Fruit fly (Drosophila melanogaster) whole organism, wandering third instar larva: ENCODE data around the gene Lgr4.

Source experiments
- Abd-B ChIP-seq: fragments of >200 bp; optimal IDR thresholded peaks from 2 replicates; lab custom pipeline; 2017; ENCODE audit warnings: missing biosample characterization, missing genetic modification characterization
- CG32264 ChIP-seq: fragments of 200-800 bp; sonication (Bioruptor generic); optimal IDR thresholded peaks from 2 replicates; lab custom pipeline; 2016; ENCODE audit warnings: missing biosample characterization, missing genetic modification characterization
- CG9705 ChIP-seq: fragments of 200-800 bp; sonication (Bioruptor generic); optimal IDR thresholded peaks from 2 replicates; lab custom pipeline; 2018; ENCODE audit warnings: missing biosample characterization, mild to moderate bottlenecking, missing genetic modification characterization
- CrebA ChIP-seq: fragments of 200-800 bp; sonication (Bioruptor generic); optimal IDR thresholded peaks from 2 replicates; lab custom pipeline; 2016; ENCODE audit warnings: missing biosample characterization, mild to moderate bottlenecking, missing genetic modification characterization, borderline replicate concordance
- Dfd ChIP-seq: fragments of >200 bp; optimal IDR thresholded peaks from 2 replicates; lab custom pipeline; 2017; ENCODE audit warnings: missing biosample characterization, missing genetic modification characterization
- Dif ChIP-seq: fragments of 200-275, 200-300 bp; sonication (Bioruptor generic); optimal IDR thresholded peaks from 2 replicates; lab custom pipeline; 2018; ENCODE audit warnings: missing biosample characterization, missing genetic modification characterization; ENCODE audit not compliant: partially characterized antibody
- HLH106 ChIP-seq: fragments of 200-800 bp; optimal IDR thresholded peaks from 3 replicates; lab custom pipeline; 2019; ENCODE audit warnings: missing biosample characterization, mild to moderate bottlenecking, missing genetic modification characterization, moderate library complexity
- Hr78 ChIP-seq: fragments of >200 bp; optimal IDR thresholded peaks from 2 replicates; lab custom pipeline; 2017; ENCODE audit warnings: missing biosample characterization, missing genetic modification characterization
- Hr83 ChIP-seq: fragments of 200-300 bp; sonication (Bioruptor generic); optimal IDR thresholded peaks from 2 replicates; lab custom pipeline; 2016; ENCODE audit warnings: missing biosample characterization, mild to moderate bottlenecking, missing genetic modification characterization, moderate library complexity; ENCODE audit not compliant: poor library complexity, severe bottlenecking
- Jra ChIP-seq: sonication (Bioruptor generic); optimal IDR thresholded peaks from 2 replicates; lab custom pipeline; 2016; ENCODE audit warnings: missing biosample characterization, missing genetic modification characterization
- Mio ChIP-seq: sonication (Bioruptor generic); optimal IDR thresholded peaks from 2 replicates; lab custom pipeline; 2016; ENCODE audit warnings: missing biosample characterization, missing genetic modification characterization
- Myc ChIP-seq: fragments of >200 bp; optimal IDR thresholded peaks from 2 replicates; lab custom pipeline; 2017
- OdsH ChIP-seq: fragments of 200-800 bp; sonication (Bioruptor generic); optimal IDR thresholded peaks from 2 replicates; lab custom pipeline; 2016; ENCODE audit warnings: missing biosample characterization, mild to moderate bottlenecking, missing genetic modification characterization
- Rel ChIP-seq, 2 experiments: fragments of 200-800 bp; sonication (Bioruptor generic) in 1 of 2; optimal IDR thresholded peaks; 2 replicates in 1 of 2; 3 replicates in 1 of 2; lab custom pipeline; 2016 to 2019; ENCODE audit warnings: mild to moderate bottlenecking in 2 of 2, missing biosample characterization in 2 of 2, missing genetic modification characterization in 2 of 2, moderate library complexity in 1 of 2
- br ChIP-seq: fragments of 200-800 bp; sonication (Bioruptor generic); optimal IDR thresholded peaks from 2 replicates; lab custom pipeline; 2016; ENCODE audit warnings: missing biosample characterization, missing genetic modification characterization
- dmrt93B ChIP-seq: fragments of 200-800 bp; sonication (Bioruptor generic); optimal IDR thresholded peaks from 2 replicates; lab custom pipeline; 2018; ENCODE audit warnings: missing biosample characterization, mild to moderate bottlenecking, missing genetic modification characterization
- dsf ChIP-seq: sonication (Bioruptor generic); optimal IDR thresholded peaks from 2 replicates; lab custom pipeline; 2016; ENCODE audit warnings: missing biosample characterization, missing genetic modification characterization, borderline replicate concordance
- ey ChIP-seq: fragments of 200-800 bp; sonication (Bioruptor generic); optimal IDR thresholded peaks from 2 replicates; lab custom pipeline; 2016; ENCODE audit warnings: missing biosample characterization, missing genetic modification characterization
- foxo ChIP-seq, 2 experiments: fragments of 200-800 bp; sonication (Bioruptor generic); optimal IDR thresholded peaks; 2 replicates in 1 of 2; 3 replicates in 1 of 2; lab custom pipeline; 2016 to 2017; ENCODE audit warnings: missing biosample characterization in 2 of 2, missing genetic modification characterization in 2 of 2
- fru ChIP-seq: fragments of 200-800 bp; sonication (Bioruptor generic); optimal IDR thresholded peaks from 3 replicates; lab custom pipeline; 2016; ENCODE audit warnings: missing biosample characterization, mild to moderate bottlenecking, missing genetic modification characterization
- h ChIP-seq: fragments of 200-800 bp; sonication (Bioruptor generic); optimal IDR thresholded peaks from 3 replicates; lab custom pipeline; 2016; ENCODE audit warnings: missing biosample characterization, mild to moderate bottlenecking, missing genetic modification characterization
- jim ChIP-seq: fragments of 175-275, 200-325 bp; sonication (Bioruptor generic); optimal IDR thresholded peaks from 2 replicates; lab custom pipeline; 2016; ENCODE audit warnings: missing biosample characterization, mild to moderate bottlenecking, missing genetic modification characterization
- pan ChIP-seq: fragments of >200 bp; optimal IDR thresholded peaks from 2 replicates; lab custom pipeline; 2017
- psq ChIP-seq: fragments of 200-800 bp; sonication (Bioruptor generic); optimal IDR thresholded peaks from 3 replicates; lab custom pipeline; 2017; ENCODE audit warnings: missing biosample characterization, mild to moderate bottlenecking, missing genetic modification characterization, moderate library complexity
- rgr ChIP-seq: fragments of 200-800 bp; sonication (Bioruptor generic); optimal IDR thresholded peaks from 3 replicates; lab custom pipeline; 2016; ENCODE audit warnings: missing biosample characterization, mild to moderate bottlenecking, missing genetic modification characterization
- sage ChIP-seq: fragments of 200-800 bp; sonication (Bioruptor generic); optimal IDR thresholded peaks from 2 replicates; lab custom pipeline; 2016; ENCODE audit warnings: missing biosample characterization, mild to moderate bottlenecking, missing genetic modification characterization
- sv ChIP-seq: fragments of 200-800 bp; sonication (Bioruptor generic); optimal IDR thresholded peaks from 3 replicates; lab custom pipeline; 2016; ENCODE audit warnings: missing biosample characterization, missing genetic modification characterization
- tai ChIP-seq: sonication (Bioruptor generic); optimal IDR thresholded peaks from 2 replicates; lab custom pipeline; 2016; ENCODE audit warnings: missing biosample characterization, missing genetic modification characterization
- usp ChIP-seq: fragments of >200 bp; optimal IDR thresholded peaks from 2 replicates; lab custom pipeline; 2017; ENCODE audit warnings: missing biosample characterization, missing genetic modification characterization
- woc ChIP-seq: sonication (Bioruptor generic); optimal IDR thresholded peaks from 2 replicates; lab custom pipeline; 2016; ENCODE audit warnings: missing biosample characterization, mild to moderate bottlenecking, missing genetic modification characterization

Lgr4 gene

DNA sequence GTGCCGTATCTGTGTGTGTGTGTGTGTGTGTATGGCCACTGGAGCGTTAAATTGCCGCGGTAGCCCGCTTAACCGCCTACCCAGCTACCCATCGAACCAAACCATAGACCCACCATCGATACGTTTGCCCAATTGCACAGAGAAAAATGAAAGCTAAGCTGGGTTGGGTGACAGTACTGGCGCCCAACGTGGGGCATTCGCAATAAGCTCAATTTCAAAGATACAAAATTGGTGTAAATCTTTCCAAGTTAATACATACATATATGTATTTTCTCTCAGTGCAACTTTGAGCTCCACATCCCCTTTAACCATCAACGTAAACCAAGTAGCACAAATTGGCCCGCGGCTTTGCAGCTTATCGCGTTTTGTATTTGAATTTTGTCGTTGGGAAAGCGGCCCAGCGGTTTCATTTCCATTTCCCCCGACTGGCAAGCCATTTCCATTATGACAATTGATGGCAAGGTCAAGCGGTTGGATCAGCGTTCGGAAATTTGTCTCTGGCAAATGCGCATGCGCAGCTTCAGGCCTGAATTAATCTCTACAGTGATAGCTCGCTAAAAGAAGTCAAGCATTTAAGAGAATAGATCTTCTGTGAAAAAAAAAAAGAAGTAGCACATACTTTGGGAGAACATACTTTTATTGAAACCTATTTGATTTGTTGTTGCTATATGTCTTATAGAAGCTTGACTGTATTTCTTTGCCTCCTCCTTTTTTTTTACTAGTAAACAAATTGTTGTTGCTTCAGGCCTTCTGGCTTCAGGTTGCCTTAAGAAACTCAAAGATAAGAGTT, 43.6 kb upstream of the Lgr4 start:
- TF ChIP-seq Mio (GFP tag; lab: Kevin White, UChicago) (no peak), sv (GFP tag; lab: Kevin White, UChicago) (peak; percentile 78), foxo (GFP tag; optimal IDR thresholded peaks at IDR 0.05; lab: Kevin White, UChicago) (peak in 1 of 2 experiments; percentile 23)

dm6 chrX:13230974-13231373, 42.0 kb upstream of the Lgr4 start:
- TF ChIP-seq sage (GFP tag; lab: Kevin White, UChicago): no peak
- no peak for TF ChIP-seq Hr78 (GFP tag; lab: Kevin White, UChicago)
- no peak for TF ChIP-seq dmrt93B (GFP tag; lab: Kevin White, UChicago)
- TF ChIP-seq foxo (GFP tag; optimal IDR thresholded peaks at IDR 0.05; lab: Kevin White, UChicago): no peak
- TF ChIP-seq CG32264: no peak
- no peak for TF ChIP-seq CG9705 (GFP tag; lab: Kevin White, UChicago)
- TF ChIP-seq pan (lab: Kevin White, UChicago): no peak
- no peak for TF ChIP-seq br (GFP tag; lab: Kevin White, UChicago)
- no peak for TF ChIP-seq tai (GFP tag; lab: Kevin White, UChicago)
- no peak for TF ChIP-seq Jra (GFP tag; lab: Kevin White, UChicago)
- no peak for TF ChIP-seq rgr (GFP tag; lab: Kevin White, UChicago)
- no peak for TF ChIP-seq ey (GFP tag; lab: Kevin White, UChicago)
- no peak for TF ChIP-seq Mio (GFP tag; lab: Kevin White, UChicago)

DNA sequence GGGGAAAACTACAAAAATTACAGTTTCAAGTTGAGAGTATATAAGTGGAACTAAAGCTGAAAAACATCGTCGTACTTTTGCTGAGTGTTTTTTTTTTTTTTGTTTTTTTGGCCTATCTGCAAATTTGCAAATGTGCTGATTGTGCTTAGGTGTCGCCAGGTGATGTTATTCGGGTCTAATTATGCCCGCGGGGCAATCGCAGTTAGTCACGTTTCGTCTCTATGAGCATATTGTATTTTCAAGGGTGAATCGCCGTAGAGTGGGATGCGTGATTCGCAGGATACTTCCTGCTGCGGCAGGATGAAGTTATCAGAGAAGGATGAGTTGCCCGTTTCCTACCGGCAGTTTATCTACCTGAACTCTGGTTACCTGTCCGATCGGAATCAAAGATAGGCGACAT, 40.9 kb upstream of the Lgr4 start:
- TF ChIP-seq CG32264: no peak
- TF ChIP-seq rgr (GFP tag; lab: Kevin White, UChicago): no peak
- no peak for TF ChIP-seq usp (GFP tag; lab: Kevin White, UChicago)
- TF ChIP-seq jim (GFP tag; lab: Kevin White, UChicago): no peak
- TF ChIP-seq Abd-B: no peak
- TF ChIP-seq dsf (GFP tag; lab: Kevin White, UChicago): no peak
- TF ChIP-seq OdsH (GFP tag; lab: Kevin White, UChicago): no peak
- TF ChIP-seq Dfd (GFP tag; lab: Kevin White, UChicago): no peak
- no peak for TF ChIP-seq Jra (GFP tag; lab: Kevin White, UChicago)
- TF ChIP-seq Myc (lab: Kevin White, UChicago): no peak

- peak; percentile 8 for TF ChIP-seq fru (GFP tag; lab: Kevin White, UChicago)
- no peak for TF ChIP-seq CG9705 (GFP tag; lab: Kevin White, UChicago)
- TF ChIP-seq br (GFP tag; lab: Kevin White, UChicago): peak; percentile 0
- no peak for TF ChIP-seq Hr78 (GFP tag; lab: Kevin White, UChicago)
- TF ChIP-seq OdsH (GFP tag; lab: Kevin White, UChicago): peak; percentile 28
- TF ChIP-seq rgr (GFP tag; lab: Kevin White, UChicago): peak; percentile 51
- peak; percentile 28 for TF ChIP-seq Hr83
- peak; percentile 15 for TF ChIP-seq h
- peak in 1 of 2 experiments; percentile 20 for TF ChIP-seq foxo (GFP tag; optimal IDR thresholded peaks at IDR 0.05; lab: Kevin White, UChicago)
- TF ChIP-seq psq (GFP tag; lab: Kevin White, UChicago): peak; percentile 11
- no peak for TF ChIP-seq Rel (GFP tag; optimal IDR thresholded peaks at IDR 0.05; lab: Kevin White, UChicago)
- peak; percentile 72 for TF ChIP-seq Rel (tag; optimal IDR thresholded peaks at IDR 0.05; lab: Kevin White, UChicago)
Measured at dm6 chrX:13229217-13229616, 40.3 kb upstream of the Lgr4 start.

dm6 chrX:13228208-13228606, 39.2 kb upstream of the Lgr4 start:
- TF ChIP-seq woc (GFP tag; lab: Kevin White, UChicago) (no peak), HLH106 (tag; lab: Kevin White, UChicago) (no peak), Rel (GFP tag; optimal IDR thresholded peaks at IDR 0.05; lab: Kevin White, UChicago) (no peak), Rel (tag; optimal IDR thresholded peaks at IDR 0.05; lab: Kevin White, UChicago) (no peak), tai (GFP tag; lab: Kevin White, UChicago) (no peak), CrebA (GFP tag; lab: Kevin White, UChicago) (no peak), pan (lab: Kevin White, UChicago) (no peak), Dif (no peak), Jra (GFP tag; lab: Kevin White, UChicago) (no peak), dmrt93B (GFP tag; lab: Kevin White, UChicago) (no peak), Dfd (GFP tag; lab: Kevin White, UChicago) (no peak)
